Worm (Caenorhabditis elegans) whole organism, L4/young adult: ENCODE data around the gene nlp-14.

Experiments
- W03F9.2 ChIP-seq: fragments of 150-350 bp; optimal IDR thresholded peaks from 2 replicates; lab custom pipeline; 2014; ENCODE audit warnings: missing biosample characterization, missing genetic modification characterization
- dao-5 ChIP-seq: sonication (generic microtip); optimal IDR thresholded peaks from 2 replicates; lab custom pipeline; 2016; ENCODE audit warnings: missing genotype, missing genetic modification characterization, moderate library complexity, missing compliant biosample characterization
- him-1 ChIP-seq: sonication (generic microtip); optimal IDR thresholded peaks from 2 replicates; lab custom pipeline; 2016; ENCODE audit warnings: missing genotype, missing genetic modification reagents, missing genetic modification characterization, missing compliant biosample characterization

DNA sequence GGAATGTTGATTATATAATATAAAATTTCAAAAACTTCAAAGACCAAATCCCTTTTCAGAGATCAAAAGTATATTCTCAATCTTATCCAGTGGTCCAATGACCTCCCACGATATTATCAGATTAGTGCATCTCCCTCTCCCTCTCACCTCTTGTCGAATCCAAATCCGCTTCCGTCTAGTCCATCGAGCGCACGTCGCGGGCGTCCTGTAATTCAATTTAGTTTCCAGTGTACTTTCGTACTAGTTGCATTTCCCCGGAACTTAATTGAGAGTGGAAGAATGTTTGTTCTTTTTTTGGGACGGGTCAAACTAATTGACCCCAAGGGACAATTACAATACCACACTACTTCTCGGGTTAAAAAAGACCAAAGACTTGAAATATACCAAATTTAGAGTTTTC lies 431 bp downstream of the nlp-14 start:
- no peak for TF ChIP-seq him-1 (tag; lab: Kevin White, UChicago)
- TF ChIP-seq dao-5 = no peak
- TF ChIP-seq W03F9.2 (tag; lab: Kevin White, UChicago) = no peak
